Worm (Caenorhabditis elegans) whole organism, mixed stage, embryonic: ENCODE measurements around the gene citk-1.

Source experiments
- M03D4.4 ChIP-seq: sonication (generic microtip); optimal IDR thresholded peaks from 2 replicates; lab custom pipeline; 2017; ENCODE audit warnings: mild to moderate bottlenecking, missing genetic modification characterization, missing compliant biosample characterization
- bed-3 ChIP-seq: fragments of 200-800 bp; sonication (Bioruptor generic); optimal IDR thresholded peaks from 3 replicates; lab custom pipeline; 2018; ENCODE audit warnings: mild to moderate bottlenecking, missing genetic modification characterization, moderate library complexity, missing compliant biosample characterization
- blmp-1 ChIP-seq: fragments of 150-350 bp; optimal IDR thresholded peaks from 2 replicates; lab custom pipeline; 2014; ENCODE audit warnings: missing biosample characterization, missing genetic modification characterization
- ceh-39 ChIP-seq: fragments of 150-350 bp; optimal IDR thresholded peaks from 2 replicates; lab custom pipeline; 2014; ENCODE audit warnings: missing biosample characterization, missing genetic modification characterization
- ceh-43 ChIP-seq: fragments of 200-800 bp; sonication (Bioruptor generic); optimal IDR thresholded peaks from 2 replicates; lab custom pipeline; 2018; ENCODE audit warnings: mild to moderate bottlenecking, missing genetic modification characterization, moderate library complexity, missing compliant biosample characterization
- ceh-83 ChIP-seq: fragments of 200-800 bp; sonication (Bioruptor generic); optimal IDR thresholded peaks from 2 replicates; lab custom pipeline; 2018; ENCODE audit warnings: mild to moderate bottlenecking, missing genetic modification characterization, missing compliant biosample characterization
- ces-1 ChIP-seq: fragments of 150-350 bp; optimal IDR thresholded peaks from 2 replicates; lab custom pipeline; 2014; ENCODE audit warnings: missing biosample characterization, missing genetic modification reagents, missing genetic modification characterization
- cnd-1 ChIP-seq: fragments of 200-800 bp; sonication (Bioruptor generic); optimal IDR thresholded peaks from 2 replicates; lab custom pipeline; 2018; ENCODE audit warnings: mild to moderate bottlenecking, missing genetic modification characterization, missing compliant biosample characterization
- drap-1 ChIP-seq: fragments of 200-800 bp; sonication (Bioruptor generic); optimal IDR thresholded peaks from 3 replicates; lab custom pipeline; 2018; ENCODE audit warnings: mild to moderate bottlenecking, missing genetic modification characterization, missing compliant biosample characterization
- elt-1 ChIP-seq: sonication (generic microtip); optimal IDR thresholded peaks from 2 replicates; lab custom pipeline; 2017; ENCODE audit warnings: missing genetic modification characterization, mild to moderate bottlenecking, missing compliant biosample characterization, antibody characterized with exemption, moderate library complexity, borderline replicate concordance; ENCODE audit not compliant: insufficient read depth
- flh-1 ChIP-seq: fragments of 200-800 bp; sonication (Bioruptor generic); optimal IDR thresholded peaks from 2 replicates; lab custom pipeline; 2018; ENCODE audit warnings: mild to moderate bottlenecking, missing genetic modification characterization, moderate library complexity, missing compliant biosample characterization
- hlh-1 ChIP-seq: fragments of 150-350 bp; optimal IDR thresholded peaks from 2 replicates; lab custom pipeline; 2014; ENCODE audit warnings: missing biosample characterization, missing genetic modification reagents, missing genetic modification characterization
- lin-13 ChIP-seq: fragments of 150-350 bp; optimal IDR thresholded peaks from 2 replicates; lab custom pipeline; 2014; ENCODE audit warnings: missing biosample characterization, missing genetic modification characterization
- lin-32 ChIP-seq: fragments of 200-800 bp; sonication (Bioruptor generic); optimal IDR thresholded peaks from 2 replicates; lab custom pipeline; 2018; ENCODE audit warnings: mild to moderate bottlenecking, missing genetic modification characterization, missing compliant biosample characterization
- lsy-2 ChIP-seq: fragments of 150-350 bp; optimal IDR thresholded peaks from 2 replicates; lab custom pipeline; 2014; ENCODE audit warnings: missing biosample characterization, missing genetic modification characterization
- mep-1 ChIP-seq: fragments of 150-350 bp; optimal IDR thresholded peaks from 2 replicates; lab custom pipeline; 2017; ENCODE audit warnings: missing biosample characterization, missing genetic modification reagents, missing genetic modification characterization, inconsistent platforms
- mls-2 ChIP-seq: sonication (generic microtip); optimal IDR thresholded peaks from 2 replicates; lab custom pipeline; 2016; ENCODE audit warnings: mild to moderate bottlenecking, missing genetic modification characterization, moderate library complexity, missing compliant biosample characterization
- nhr-12 ChIP-seq: fragments of 150-350 bp; optimal IDR thresholded peaks from 2 replicates; lab custom pipeline; 2014; ENCODE audit warnings: missing biosample characterization, missing genetic modification characterization
- nhr-2 ChIP-seq: fragments of 150-350 bp; optimal IDR thresholded peaks from 2 replicates; lab custom pipeline; 2014; ENCODE audit warnings: missing biosample characterization, missing genetic modification characterization
- nhr-237 ChIP-seq: fragments of 150-350 bp; optimal IDR thresholded peaks from 2 replicates; lab custom pipeline; 2014; ENCODE audit warnings: missing biosample characterization, missing genetic modification characterization
- nhr-28 ChIP-seq: fragments of 150-350 bp; optimal IDR thresholded peaks from 2 replicates; lab custom pipeline; 2014; ENCODE audit warnings: missing biosample characterization, missing genetic modification characterization
- nhr-76 ChIP-seq: sonication (generic microtip); optimal IDR thresholded peaks from 2 replicates; lab custom pipeline; 2017; ENCODE audit warnings: missing biosample characterization, missing genetic modification characterization
- sem-2 ChIP-seq: fragments of 200-800 bp; sonication (Bioruptor generic); optimal IDR thresholded peaks from 2 replicates; lab custom pipeline; 2018; ENCODE audit warnings: mild to moderate bottlenecking, missing genetic modification characterization, missing compliant biosample characterization
- snpc-4 ChIP-seq: fragments of 150-350 bp; optimal IDR thresholded peaks from 2 replicates; lab custom pipeline; 2014; ENCODE audit warnings: missing biosample characterization, missing genetic modification characterization
- sptf-1 ChIP-seq: sonication (generic microtip); optimal IDR thresholded peaks from 2 replicates; lab custom pipeline; 2017; ENCODE audit warnings: mild to moderate bottlenecking, missing genetic modification characterization, moderate library complexity, missing compliant biosample characterization
- tbx-8 ChIP-seq: fragments of 200-800 bp; sonication (Bioruptor generic); optimal IDR thresholded peaks from 2 replicates; lab custom pipeline; 2018; ENCODE audit warnings: mild to moderate bottlenecking, missing genetic modification characterization, moderate library complexity, missing compliant biosample characterization
- unc-120 ChIP-seq: sonication (generic microtip); optimal IDR thresholded peaks from 2 replicates; lab custom pipeline; 2017; ENCODE audit warnings: missing genetic modification characterization, missing compliant biosample characterization; ENCODE audit not compliant: poor library complexity, severe bottlenecking
- unc-39 ChIP-seq: fragments of 150-350 bp; optimal IDR thresholded peaks from 2 replicates; lab custom pipeline; 2014; ENCODE audit warnings: missing biosample characterization, missing genetic modification characterization
- unc-62 ChIP-seq: fragments of 150-350 bp; optimal IDR thresholded peaks from 2 replicates; lab custom pipeline; 2014; ENCODE audit warnings: missing biosample characterization, missing genetic modification reagents, missing genetic modification characterization
- zip-8 ChIP-seq: fragments of 150-350 bp; optimal IDR thresholded peaks from 2 replicates; lab custom pipeline; 2014; ENCODE audit warnings: missing biosample characterization, missing genetic modification characterization

The citk-1 gene

ce11 chrII:13919100-13919499 is 10.4 kb downstream of the citk-1 start:
- TF ChIP-seq flh-1 (no peak), mep-1 (tag; lab: Kevin White, UChicago) (no peak), ceh-39 (tag; lab: Kevin White, UChicago) (no peak), lin-13 (no peak), ceh-43 (GFP tag; lab: Kevin White, UChicago) (no peak), bed-3 (no peak), nhr-2 (no peak), unc-120 (no peak), ceh-83 (no peak), zip-8 (tag; lab: Kevin White, UChicago) (no peak), elt-1 (tag; lab: Kevin White, UChicago) (no peak), unc-62 (GFP tag; lab: Kevin White, UChicago) (no peak), lsy-2 (tag; lab: Kevin White, UChicago) (no peak), lin-32 (GFP tag; lab: Kevin White, UChicago) (no peak), snpc-4 (tag; lab: Kevin White, UChicago) (no peak), hlh-1 (tag; lab: Kevin White, UChicago) (no peak), sem-2 (GFP tag; lab: Kevin White, UChicago) (no peak), unc-39 (tag; lab: Kevin White, UChicago) (no peak), blmp-1 (tag; lab: Kevin White, UChicago) (no peak), nhr-76 (tag; lab: Kevin White, UChicago) (no peak)

ce11 chrII:13924909-13925308 is 16.2 kb downstream of the citk-1 start, which contains the start of gene mltn-5:
Gene mltn-5, plus strand, starts transcription at chrII:13925209.
- TF ChIP-seq ceh-43 (GFP tag; lab: Kevin White, UChicago) (no peak), M03D4.4 (tag; lab: Kevin White, UChicago) (no peak), drap-1 (no peak), unc-39 (tag; lab: Kevin White, UChicago) (no peak), nhr-28 (tag; lab: Kevin White, UChicago) (no peak), bed-3 (no peak), elt-1 (tag; lab: Kevin White, UChicago) (no peak), nhr-76 (tag; lab: Kevin White, UChicago) (no peak), sptf-1 (no peak), nhr-12 (tag; lab: Kevin White, UChicago) (no peak), cnd-1 (tag; lab: Kevin White, UChicago) (no peak), flh-1 (no peak), unc-120 (no peak), ces-1 (GFP tag; lab: Kevin White, UChicago) (no peak), nhr-237 (no peak), tbx-8 (GFP tag; lab: Kevin White, UChicago) (no peak), unc-62 (GFP tag; lab: Kevin White, UChicago) (no peak), ceh-39 (tag; lab: Kevin White, UChicago) (no peak), nhr-2 (no peak), mep-1 (tag; lab: Kevin White, UChicago) (no peak)

- no peak for TF ChIP-seq elt-1 (tag; lab: Kevin White, UChicago)
- no peak for TF ChIP-seq mls-2 (tag; lab: Kevin White, UChicago)
- TF ChIP-seq ceh-83: no peak
- TF ChIP-seq flh-1: no peak
Observed at ce11 chrII:13931944-13932343, 23.2 kb downstream of the citk-1 start, which contains the start of gene hot-3. Gene hot-3, minus strand, starts transcription at chrII:13932044.

ce11 chrII:13933534-13933933 is 24.8 kb downstream of the citk-1 start:
- TF ChIP-seq ceh-39 (tag; lab: Kevin White, UChicago): no peak
- peak; percentile 4 for TF ChIP-seq mls-2 (tag; lab: Kevin White, UChicago)
- TF ChIP-seq, all 35 proteins: peak for 1

ce11 chrII:13935907-13936306 is 27.2 kb downstream of the citk-1 start:
- no peak for TF ChIP-seq sptf-1
- TF ChIP-seq ces-1 (GFP tag; lab: Kevin White, UChicago): no peak
- no peak for TF ChIP-seq blmp-1 (tag; lab: Kevin White, UChicago)
- TF ChIP-seq hlh-1 (tag; lab: Kevin White, UChicago): no peak
- TF ChIP-seq cnd-1 (tag; lab: Kevin White, UChicago): no peak
- no peak for TF ChIP-seq unc-62 (GFP tag; lab: Kevin White, UChicago)
- no peak for TF ChIP-seq zip-8 (tag; lab: Kevin White, UChicago)
- no peak for TF ChIP-seq ceh-39 (tag; lab: Kevin White, UChicago)
- no peak for TF ChIP-seq unc-120
- no peak for TF ChIP-seq snpc-4 (tag; lab: Kevin White, UChicago)
- no peak for TF ChIP-seq sem-2 (GFP tag; lab: Kevin White, UChicago)
- TF ChIP-seq lsy-2 (tag; lab: Kevin White, UChicago): no peak
- TF ChIP-seq, all 35 proteins: peak for 0
